Worm (Caenorhabditis elegans) whole organism, L4/young adult: ENCODE data around the gene emb-8.

Source experiments
- dao-5 ChIP-seq: sonication (generic microtip); optimal IDR thresholded peaks from 2 replicates; lab custom pipeline; 2016; ENCODE audit warnings: missing genotype, missing genetic modification characterization, moderate library complexity, missing compliant biosample characterization
- him-1 ChIP-seq: sonication (generic microtip); optimal IDR thresholded peaks from 2 replicates; lab custom pipeline; 2016; ENCODE audit warnings: missing genotype, missing genetic modification reagents, missing genetic modification characterization, missing compliant biosample characterization

ce11 chrIII:5200349-5200748, 872 bp upstream of the emb-8 start:
- TF ChIP-seq dao-5 (tag; lab: Kevin White, UChicago), result no peak
- TF ChIP-seq him-1 (tag; lab: Kevin White, UChicago), result no peak
